Worm (Caenorhabditis elegans) whole organism, young adult: Measurements from ENCODE around the gene Y73F8A.20.

Source experiments
- C06A6.2 ChIP-seq: fragments of 200-800 bp; sonication (Bioruptor generic); conservative IDR thresholded peaks from 2 replicates; pipeline ENCODE4 v1.3.6; 2022; ENCODE audit warnings: missing genetic modification characterization, missing compliant biosample characterization
- C17E4.6 ChIP-seq: fragments of 200-800 bp; sonication (Bioruptor generic); IDR thresholded peaks from 2 replicates; pipeline ENCODE4 v1.3.6; 2022; ENCODE audit warnings: missing genetic modification reagents, missing genetic modification characterization, missing compliant biosample characterization
- F37B4.10 ChIP-seq: fragments of 200-800 bp; sonication (Bioruptor generic); IDR thresholded peaks from 2 replicates; pipeline ENCODE4 v1.3.6; 2022; ENCODE audit warnings: missing genetic modification characterization, missing compliant biosample characterization
- F52B5.7 ChIP-seq: sonication (generic microtip); optimal IDR thresholded peaks from 2 replicates; lab custom pipeline; 2016; ENCODE audit warnings: mild to moderate bottlenecking, missing genetic modification characterization, missing compliant biosample characterization
- F55B11.4 ChIP-seq: sonication (generic microtip); optimal IDR thresholded peaks from 2 replicates; lab custom pipeline; 2016; ENCODE audit warnings: missing compliant biosample characterization, missing genetic modification characterization, borderline replicate concordance; ENCODE audit not compliant: insufficient read depth
- F57A8.1 ChIP-seq: fragments of 200-800 bp; sonication (Bioruptor generic); optimal IDR thresholded peaks from 2 replicates; lab custom pipeline; 2018; ENCODE audit warnings: mild to moderate bottlenecking, missing genetic modification characterization, moderate library complexity, missing compliant biosample characterization
- K11D2.4 ChIP-seq: fragments of 200-800 bp; sonication (Bioruptor generic); IDR thresholded peaks from 2 replicates; pipeline ENCODE4 v1.3.6; 2022; ENCODE audit warnings: missing genetic modification reagents, missing genetic modification characterization, missing compliant biosample characterization
- athp-1 ChIP-seq: sonication (generic microtip); optimal IDR thresholded peaks from 2 replicates; lab custom pipeline; 2017; ENCODE audit warnings: mild to moderate bottlenecking, missing genetic modification characterization, missing compliant biosample characterization
- attf-3 ChIP-seq: fragments of 200-800 bp; sonication (Bioruptor generic); conservative IDR thresholded peaks from 2 replicates; pipeline ENCODE4 v1.3.6; 2022; ENCODE audit warnings: missing genetic modification reagents, missing genetic modification characterization, missing compliant biosample characterization
- cebp-1 ChIP-seq, 2 experiments: fragments of 200-800 bp in 1 of 2; sonication (Bioruptor generic) in 1 of 2; sonication (generic microtip) in 1 of 2; IDR thresholded peaks in 1 of 2; optimal IDR thresholded peaks in 1 of 2; 2 replicates each; pipeline versions ENCODE4 v1.3.6 to Lab custom; 2017 to 2022; ENCODE audit warnings: missing compliant biosample characterization in 2 of 2, missing genetic modification characterization in 2 of 2, mild to moderate bottlenecking in 1 of 2, missing genetic modification reagents in 1 of 2, moderate library complexity in 1 of 2
- ceh-27 ChIP-seq: fragments of 200-800 bp; sonication (Bioruptor generic); optimal IDR thresholded peaks from 2 replicates; lab custom pipeline; 2018; ENCODE audit warnings: mild to moderate bottlenecking, missing genetic modification characterization, moderate library complexity, missing compliant biosample characterization
- ceh-79 ChIP-seq: sonication (generic microtip); optimal IDR thresholded peaks from 2 replicates; lab custom pipeline; 2017; ENCODE audit warnings: mild to moderate bottlenecking, missing genetic modification characterization, missing compliant biosample characterization
- ceh-91 ChIP-seq: fragments of 200-800 bp; sonication (Bioruptor generic); IDR thresholded peaks from 2 replicates; pipeline ENCODE4 v1.3.6; 2022; ENCODE audit warnings: missing genetic modification reagents, missing genetic modification characterization, missing compliant biosample characterization
- dox-1 ChIP-seq: fragments of 200-800 bp; sonication (Bioruptor generic); IDR thresholded peaks from 2 replicates; pipeline ENCODE4 v1.3.6; 2022; ENCODE audit warnings: missing genetic modification reagents, missing genetic modification characterization, missing compliant biosample characterization
- efl-1 ChIP-seq: fragments of 150-350 bp; optimal IDR thresholded peaks from 2 replicates; lab custom pipeline; 2014; ENCODE audit warnings: missing biosample characterization, missing genetic modification reagents, missing genetic modification characterization
- egl-44 ChIP-seq: fragments of 200-800 bp; sonication (Bioruptor generic); IDR thresholded peaks from 2 replicates; pipeline ENCODE4 v1.3.6; 2022; ENCODE audit warnings: missing genetic modification reagents, missing genetic modification characterization, missing compliant biosample characterization
- gei-17 ChIP-seq: fragments of 200-800 bp; sonication (Bioruptor generic); optimal IDR thresholded peaks from 2 replicates; lab custom pipeline; 2018; ENCODE audit warnings: mild to moderate bottlenecking, missing genetic modification characterization, missing compliant biosample characterization
- hmg-1.2 ChIP-seq: fragments of 200-800 bp; sonication (Bioruptor generic); IDR thresholded peaks from 2 replicates; pipeline ENCODE4 v1.3.6; 2022; ENCODE audit warnings: missing genetic modification reagents, missing genetic modification characterization, missing compliant biosample characterization
- hrde-1 ChIP-seq: sonication (generic microtip); optimal IDR thresholded peaks from 2 replicates; lab custom pipeline; 2016; ENCODE audit warnings: missing genetic modification characterization, mild to moderate bottlenecking, missing compliant biosample characterization, moderate library complexity, missing genotype, missing genetic modification reagents, borderline replicate concordance
- lin-40 ChIP-seq: sonication (generic microtip); optimal IDR thresholded peaks from 2 replicates; lab custom pipeline; 2016; ENCODE audit warnings: missing genetic modification characterization, mild to moderate bottlenecking, missing compliant biosample characterization, missing genotype, missing genetic modification reagents
- nfyb-1 ChIP-seq: fragments of 200-800 bp; sonication (Bioruptor generic); IDR thresholded peaks from 2 replicates; pipeline ENCODE4 v1.3.6; 2022; ENCODE audit warnings: missing genetic modification reagents, missing genetic modification characterization, missing compliant biosample characterization
- nhr-179 ChIP-seq: sonication (generic microtip); optimal IDR thresholded peaks from 2 replicates; lab custom pipeline; 2016; ENCODE audit warnings: mild to moderate bottlenecking, missing genetic modification characterization, missing compliant biosample characterization
- nhr-27 ChIP-seq: fragments of 200-800 bp; sonication (Bioruptor generic); optimal IDR thresholded peaks from 2 replicates; lab custom pipeline; 2018; ENCODE audit warnings: mild to moderate bottlenecking, missing genetic modification characterization, moderate library complexity, missing compliant biosample characterization
- nhr-80 ChIP-seq: sonication (generic microtip); optimal IDR thresholded peaks from 2 replicates; lab custom pipeline; 2016; ENCODE audit warnings: missing genetic modification characterization, missing compliant biosample characterization
- nhr-90 ChIP-seq: sonication (generic microtip); optimal IDR thresholded peaks from 2 replicates; lab custom pipeline; 2016; ENCODE audit warnings: missing genotype, mild to moderate bottlenecking, missing genetic modification characterization, missing compliant biosample characterization
- rcor-1 ChIP-seq: fragments of 200-800 bp; sonication (Bioruptor generic); IDR thresholded peaks from 2 replicates; pipeline ENCODE4 v1.3.6; 2022; ENCODE audit warnings: missing genetic modification reagents, missing genetic modification characterization, missing compliant biosample characterization
- rpc-1 ChIP-seq, 2 experiments: fragments of 150-350 bp in 1 of 2; sonication (generic microtip) in 1 of 2; optimal IDR thresholded peaks; 2 replicates each; lab custom pipeline; 2014 to 2018; ENCODE audit warnings: missing biosample characterization in 1 of 2, missing genetic modification characterization in 1 of 2, missing genetic modification reagents in 1 of 2, missing genotype in 1 of 2
- sdz-38 ChIP-seq: sonication (generic microtip); optimal IDR thresholded peaks from 2 replicates; lab custom pipeline; 2016; ENCODE audit warnings: missing genotype, missing genetic modification characterization, missing compliant biosample characterization
- sea-2 ChIP-seq: fragments of 200-800 bp; sonication (Bioruptor generic); IDR thresholded peaks from 2 replicates; pipeline ENCODE4 v1.3.6; 2022; ENCODE audit warnings: missing genetic modification characterization, missing compliant biosample characterization
- snpc-4 ChIP-seq, 5 experiments: fragments of 150-350 bp in 1 of 5; sonication (generic microtip) in 4 of 5; optimal IDR thresholded peaks; 2 replicates each; lab custom pipeline; 2014 to 2018; ENCODE audit warnings: missing genetic modification characterization in 5 of 5, missing biosample characterization in 3 of 5, antibody characterized with exemption in 2 of 5, mild to moderate bottlenecking in 2 of 5, missing compliant biosample characterization in 2 of 5, missing genotype in 2 of 5, moderate library complexity in 2 of 5, missing genetic modification reagents in 1 of 5
- sptf-2 ChIP-seq: fragments of 200-800 bp; sonication (Bioruptor generic); optimal IDR thresholded peaks from 2 replicates; lab custom pipeline; 2018; ENCODE audit warnings: mild to moderate bottlenecking, missing genetic modification characterization, missing compliant biosample characterization
- tbp1 ChIP-seq: fragments of 200-800 bp; sonication (Bioruptor generic); optimal IDR thresholded peaks from 2 replicates; lab custom pipeline; 2018; ENCODE audit warnings: mild to moderate bottlenecking, missing genetic modification characterization, missing compliant biosample characterization
- xnd-1 ChIP-seq: sonication (generic microtip); optimal IDR thresholded peaks from 2 replicates; lab custom pipeline; 2016; ENCODE audit warnings: missing genotype, missing genetic modification reagents, missing genetic modification characterization, missing compliant biosample characterization
- ztf-25 ChIP-seq: fragments of 200-800 bp; sonication (Bioruptor generic); IDR thresholded peaks from 2 replicates; pipeline ENCODE4 v1.3.6; 2022; ENCODE audit warnings: missing genetic modification reagents, missing genetic modification characterization, missing compliant biosample characterization
- ztf-3 ChIP-seq: fragments of 200-800 bp; sonication (Bioruptor generic); optimal IDR thresholded peaks from 2 replicates; lab custom pipeline; 2018; ENCODE audit warnings: mild to moderate bottlenecking, missing genetic modification characterization, missing compliant biosample characterization

The Y73F8A.20 gene

DNA sequence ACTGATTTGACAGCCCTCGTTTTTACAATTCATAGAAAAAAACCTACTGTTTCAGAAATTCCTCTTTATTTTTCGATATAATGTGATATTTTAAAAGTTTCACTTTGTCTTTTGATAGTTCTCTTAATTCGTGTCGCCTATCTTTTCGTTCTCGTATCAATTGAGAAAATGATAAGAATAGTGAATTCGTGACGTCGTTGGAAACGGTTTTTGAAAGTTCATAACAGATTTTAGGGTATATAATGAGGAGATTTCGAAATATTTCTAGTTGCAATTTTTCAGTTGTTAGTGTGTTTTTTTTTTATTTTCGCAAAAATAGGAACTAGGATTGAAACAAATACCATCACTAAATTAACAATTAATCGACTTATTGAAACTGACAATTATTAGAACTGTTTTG lies 13.3 kb downstream of the Y73F8A.20 start:
- no peak for TF ChIP-seq F55B11.4 (tag; lab: Kevin White, UChicago)
- no peak for TF ChIP-seq athp-1 (tag; lab: Kevin White, UChicago)
- no peak for TF ChIP-seq sdz-38
- TF ChIP-seq dox-1 (GFP tag; lab: Robert Waterston, UW) = no peak
- no peak for TF ChIP-seq nhr-27 (tag; lab: Kevin White, UChicago)
- no peak for TF ChIP-seq attf-3
- no peak for TF ChIP-seq egl-44 (GFP tag; lab: Robert Waterston, UW)
- no peak for TF ChIP-seq ceh-79 (tag; lab: Kevin White, UChicago)
- no peak for TF ChIP-seq nfyb-1
- no peak for TF ChIP-seq ztf-3
- no peak for TF ChIP-seq ceh-27
- no peak for TF ChIP-seq F52B5.7
- no peak for TF ChIP-seq sptf-2 (GFP tag; lab: Kevin White, UChicago)
- TF ChIP-seq rcor-1 (GFP tag; lab: Robert Waterston, UW) = no peak
- no peak for TF ChIP-seq sea-2
- no peak for TF ChIP-seq efl-1

DNA sequence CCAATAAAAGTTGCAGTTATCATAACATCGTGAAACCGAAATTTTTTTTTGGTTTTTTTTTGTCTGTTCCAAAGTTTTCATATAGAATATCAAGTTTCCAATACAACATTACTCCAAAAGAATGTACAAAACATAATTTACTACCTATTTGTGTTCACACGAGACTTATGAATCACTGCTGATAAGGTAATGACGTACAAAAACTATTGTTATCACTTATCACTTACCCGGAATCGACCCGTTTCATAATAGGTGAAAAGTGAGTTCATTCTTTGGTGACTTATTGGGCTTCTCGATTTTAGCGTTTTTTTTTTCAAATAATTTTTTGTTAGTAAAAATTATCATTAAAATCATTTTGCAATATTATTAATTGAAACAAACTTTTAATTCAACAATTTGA lies 14.9 kb downstream of the Y73F8A.20 start:
- TF ChIP-seq K11D2.4 (GFP tag; lab: Robert Waterston, UW) (no peak), xnd-1 (tag; lab: Kevin White, UChicago) (no peak), nhr-90 (tag; lab: Kevin White, UChicago) (no peak), cebp-1 (GFP tag; IDR thresholded peaks at IDR 0.05; lab: Robert Waterston, UW) (no peak), cebp-1 (tag; optimal IDR thresholded peaks at IDR 0.05; lab: Kevin White, UChicago) (peak; percentile 38), F57A8.1 (GFP tag; lab: Kevin White, UChicago) (no peak), lin-40 (tag; lab: Kevin White, UChicago) (no peak), nhr-179 (tag; lab: Kevin White, UChicago) (no peak), C17E4.6 (GFP tag; lab: Robert Waterston, UW) (no peak), hrde-1 (tag; lab: Kevin White, UChicago) (no peak), nhr-80 (tag; lab: Kevin White, UChicago) (peak; percentile 44), C06A6.2 (GFP tag; lab: Robert Waterston, UW) (no peak), hmg-1.2 (GFP tag; lab: Robert Waterston, UW) (no peak), ceh-91 (GFP tag; lab: Robert Waterston, UW) (no peak), ztf-25 (GFP tag; lab: Robert Waterston, UW) (no peak), gei-17 (no peak), F37B4.10 (GFP tag; lab: Robert Waterston, UW) (no peak), rpc-1 (optimal IDR thresholded peaks at IDR 0.05; lab: Kevin White, UChicago) (no peak), rpc-1 (tag; optimal IDR thresholded peaks at IDR 0.05; lab: Kevin White, UChicago) (no peak)

DNA sequence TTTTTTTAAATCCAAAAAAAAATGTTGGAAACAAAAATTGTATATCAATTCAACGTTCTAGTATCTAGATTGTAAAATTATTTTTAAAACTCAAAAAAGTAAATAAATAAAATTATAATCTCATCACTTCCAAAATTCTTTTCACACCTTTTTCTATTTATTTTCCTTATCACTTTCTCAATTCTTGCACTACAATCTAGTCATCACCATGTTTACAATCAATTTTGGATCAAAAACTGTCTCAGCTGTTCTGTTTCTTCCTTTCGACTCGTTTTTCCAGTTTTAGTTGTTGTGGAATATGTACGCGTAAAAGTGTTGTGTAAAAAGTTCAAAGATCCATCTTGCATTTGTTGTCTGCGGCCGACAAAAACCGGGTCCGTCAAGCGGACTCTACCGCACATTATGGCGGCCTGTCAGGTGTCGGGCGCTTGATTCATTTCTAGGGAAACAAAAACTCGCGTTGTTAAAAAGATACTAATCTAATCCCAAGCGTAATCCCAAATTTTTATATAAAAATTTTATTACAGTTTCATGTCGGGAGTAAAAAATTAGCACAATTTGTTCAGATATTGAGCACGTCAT lies 16.4 kb downstream of the Y73F8A.20 start:
- no peak for TF ChIP-seq snpc-4 (GFP tag; optimal IDR thresholded peaks at IDR 0.05; lab: Kevin White, UChicago)
- TF ChIP-seq snpc-4 (tag; optimal IDR thresholded peaks at IDR 0.05; lab: Kevin White, UChicago) = peak in 3 of 4 experiments; percentile 27 to 74 (median 68)
- TF ChIP-seq tbp1 = no peak
